Worm (Caenorhabditis elegans) whole organism, L4 larva: Measurements from ENCODE around the gene nhr-205.

Experiments
- T20F7.1 ChIP-seq: fragments of 200-800 bp; sonication (Bioruptor generic); optimal IDR thresholded peaks from 2 replicates; lab custom pipeline; 2018; ENCODE audit warnings: mild to moderate bottlenecking, missing genetic modification characterization, missing compliant biosample characterization
- T26A8.4 ChIP-seq: fragments of 200-800 bp; sonication (Bioruptor generic); IDR thresholded peaks from 2 replicates; pipeline ENCODE4 v1.3.6; 2022; ENCODE audit warnings: missing genetic modification characterization, missing compliant biosample characterization
- Y105C5A.15 ChIP-seq: fragments of 200-800 bp; sonication (Bioruptor generic); IDR thresholded peaks from 2 replicates; pipeline ENCODE4 v1.3.6; 2022; ENCODE audit warnings: missing genetic modification characterization, missing compliant biosample characterization
- aha-1 ChIP-seq: fragments of 150-350 bp; peaks from one replicate; lab custom pipeline; 2014; ENCODE audit warnings: missing biosample characterization, missing genetic modification characterization
- ceh-20 ChIP-seq: fragments of 200-800 bp; sonication (Bioruptor generic); IDR thresholded peaks from 2 replicates; pipeline ENCODE4 v1.3.6; 2022; ENCODE audit warnings: missing genetic modification reagents, missing genetic modification characterization, missing compliant biosample characterization
- ceh-62 ChIP-seq: sonication (generic microtip); optimal IDR thresholded peaks from 2 replicates; lab custom pipeline; 2017; ENCODE audit warnings: missing biosample characterization, missing genetic modification characterization
- daf-12 ChIP-seq: fragments of 150-350 bp; optimal IDR thresholded peaks from 2 replicates; lab custom pipeline; 2014; ENCODE audit warnings: missing biosample characterization, missing genetic modification reagents, missing genetic modification characterization
- daf-16 ChIP-seq, 3 experiments: sonication (generic microtip); optimal IDR thresholded peaks; 2 replicates each; lab custom pipeline; 2016 to 2017; ENCODE audit warnings: missing genetic modification characterization in 3 of 3, missing genetic modification reagents in 3 of 3, mild to moderate bottlenecking in 2 of 3, missing compliant biosample characterization in 2 of 3, missing biosample characterization in 1 of 3, moderate library complexity in 1 of 3
- dmd-6 ChIP-seq: fragments of 200-800 bp; sonication (Bioruptor generic); IDR thresholded peaks from 2 replicates; pipeline ENCODE4 v1.3.6; 2022; ENCODE audit warnings: missing genetic modification reagents, missing genetic modification characterization, missing compliant biosample characterization
- dmd-8 ChIP-seq: fragments of 200-800 bp; sonication (Bioruptor generic); IDR thresholded peaks from 2 replicates; pipeline ENCODE4 v1.3.6; 2022; ENCODE audit warnings: missing genetic modification characterization, missing compliant biosample characterization
- dpl-1 ChIP-seq: fragments of 150-350 bp; optimal IDR thresholded peaks from 2 replicates; lab custom pipeline; 2014; ENCODE audit warnings: missing biosample characterization, missing genetic modification reagents, missing genetic modification characterization
- dve-1 ChIP-seq: sonication (generic microtip); optimal IDR thresholded peaks from 2 replicates; lab custom pipeline; 2017; ENCODE audit warnings: antibody characterized with exemption, mild to moderate bottlenecking, missing genetic modification characterization, missing compliant biosample characterization; ENCODE audit not compliant: insufficient read depth
- egl-27 ChIP-seq: sonication (generic microtip); optimal IDR thresholded peaks from 3 replicates; lab custom pipeline; 2017; ENCODE audit warnings: missing biosample characterization, missing genetic modification reagents, missing genetic modification characterization
- fkh-10 ChIP-seq: fragments of 150-350 bp; optimal IDR thresholded peaks from 2 replicates; lab custom pipeline; 2014; ENCODE audit warnings: missing biosample characterization, missing genetic modification reagents, missing genetic modification characterization
- hif-1 ChIP-seq, 2 experiments: sonication (generic microtip); optimal IDR thresholded peaks; 2 replicates each; lab custom pipeline; 2016 to 2017; ENCODE audit warnings: missing compliant biosample characterization in 2 of 2, missing genetic modification characterization in 2 of 2, missing genetic modification reagents in 2 of 2, missing genotype in 2 of 2, mild to moderate bottlenecking in 1 of 2
- hlh-11 ChIP-seq: fragments of 200-800 bp; sonication (Bioruptor generic); optimal IDR thresholded peaks from 2 replicates; lab custom pipeline; 2018; ENCODE audit warnings: mild to moderate bottlenecking, missing genetic modification characterization, missing compliant biosample characterization
- hlh-30 ChIP-seq: sonication (generic microtip); optimal IDR thresholded peaks from 2 replicates; lab custom pipeline; 2017; ENCODE audit warnings: antibody characterized with exemption, mild to moderate bottlenecking, missing genetic modification characterization, missing compliant biosample characterization; ENCODE audit not compliant: insufficient read depth
- hmg-1.1 ChIP-seq: fragments of 200-800 bp; sonication (Bioruptor generic); IDR thresholded peaks from 2 replicates; pipeline ENCODE4 v1.3.6; 2022; ENCODE audit warnings: missing genetic modification reagents, missing genetic modification characterization, missing compliant biosample characterization
- lin-38 ChIP-seq: fragments of 200-800 bp; sonication (Bioruptor generic); IDR thresholded peaks from 2 replicates; pipeline ENCODE4 v1.3.6; 2022; ENCODE audit warnings: missing genetic modification reagents, missing genetic modification characterization, missing compliant biosample characterization
- lir-3 ChIP-seq: sonication (generic microtip); optimal IDR thresholded peaks from 2 replicates; lab custom pipeline; 2016; ENCODE audit warnings: mild to moderate bottlenecking, missing genetic modification characterization, missing compliant biosample characterization
- lsy-2 ChIP-seq, 2 experiments: fragments of 150-350 bp in 1 of 2; sonication (generic microtip) in 1 of 2; optimal IDR thresholded peaks; 2 replicates each; lab custom pipeline; 2014 to 2017; ENCODE audit warnings: missing biosample characterization in 2 of 2, missing genetic modification characterization in 2 of 2
- madf-9 ChIP-seq: fragments of 200-800 bp; sonication (Bioruptor generic); conservative IDR thresholded peaks from 2 replicates; pipeline ENCODE4 v1.3.6; 2022; ENCODE audit warnings: missing genetic modification reagents, missing genetic modification characterization, missing compliant biosample characterization
- mdl-1 ChIP-seq, 2 experiments: fragments of 150-350 bp in 1 of 2; sonication (generic microtip) in 1 of 2; optimal IDR thresholded peaks; 2 replicates each; lab custom pipeline; 2014 to 2017; ENCODE audit warnings: missing biosample characterization in 2 of 2, missing genetic modification characterization in 2 of 2
- mep-1 ChIP-seq: fragments of 150-350 bp; sonication (generic microtip); optimal IDR thresholded peaks from 3 replicates; lab custom pipeline; 2014; ENCODE audit warnings: missing biosample characterization, missing genetic modification characterization
- mes-2 ChIP-seq: sonication (generic microtip); optimal IDR thresholded peaks from 2 replicates; lab custom pipeline; 2016; ENCODE audit warnings: missing genotype, mild to moderate bottlenecking, missing genetic modification characterization, missing compliant biosample characterization; ENCODE audit not compliant: poor library complexity, severe bottlenecking
- mxl-2 ChIP-seq: fragments of 200-800 bp; sonication (Bioruptor generic); conservative IDR thresholded peaks from 2 replicates; pipeline ENCODE4 v1.3.6; 2022; ENCODE audit warnings: missing genetic modification reagents, missing genetic modification characterization, missing compliant biosample characterization
- mxl-3 ChIP-seq: fragments of 200-800 bp; sonication (Bioruptor generic); optimal IDR thresholded peaks from 2 replicates; lab custom pipeline; 2018; ENCODE audit warnings: mild to moderate bottlenecking, missing genetic modification characterization, missing compliant biosample characterization
- nhr-102 ChIP-seq: sonication (generic microtip); optimal IDR thresholded peaks from 2 replicates; lab custom pipeline; 2016; ENCODE audit warnings: mild to moderate bottlenecking, missing genetic modification characterization, moderate library complexity, missing compliant biosample characterization
- nhr-11 ChIP-seq: fragments of 150-350 bp; optimal IDR thresholded peaks from 2 replicates; lab custom pipeline; 2014; ENCODE audit warnings: missing biosample characterization, missing genetic modification characterization
- nhr-28 ChIP-seq: fragments of 150-350 bp; optimal IDR thresholded peaks from 2 replicates; lab custom pipeline; 2014; ENCODE audit warnings: missing biosample characterization, missing genetic modification characterization
- nhr-48 ChIP-seq: sonication (generic microtip); optimal IDR thresholded peaks from 2 replicates; lab custom pipeline; 2016; ENCODE audit warnings: mild to moderate bottlenecking, missing genetic modification characterization, missing compliant biosample characterization
- nhr-6 ChIP-seq: fragments of 150-350 bp; optimal IDR thresholded peaks from 2 replicates; lab custom pipeline; 2014; ENCODE audit warnings: missing biosample characterization, missing genetic modification characterization
- nhr-76 ChIP-seq: fragments of 150-350 bp; optimal IDR thresholded peaks from 2 replicates; lab custom pipeline; 2014; ENCODE audit warnings: missing biosample characterization, missing genetic modification characterization
- nhr-77 ChIP-seq: fragments of 150-350 bp; optimal IDR thresholded peaks from 2 replicates; lab custom pipeline; 2014; ENCODE audit warnings: missing biosample characterization, missing genetic modification characterization
- php-3 ChIP-seq: fragments of 200-800 bp; sonication (Bioruptor generic); IDR thresholded peaks from 2 replicates; pipeline ENCODE4 v1.3.6; 2022; ENCODE audit warnings: missing genetic modification reagents, missing genetic modification characterization, missing compliant biosample characterization
- pqm-1 ChIP-seq: sonication (generic microtip); optimal IDR thresholded peaks from 2 replicates; lab custom pipeline; 2017; ENCODE audit warnings: missing biosample characterization, missing genetic modification characterization
- rbr-2 ChIP-seq: sonication (generic microtip); optimal IDR thresholded peaks from 2 replicates; lab custom pipeline; 2016; ENCODE audit warnings: missing genotype, missing genetic modification characterization, missing compliant biosample characterization
- saeg-2 ChIP-seq: fragments of 200-800 bp; sonication (Bioruptor generic); IDR thresholded peaks from 2 replicates; pipeline ENCODE4 v1.3.6; 2022; ENCODE audit warnings: missing genetic modification reagents, missing genetic modification characterization, missing compliant biosample characterization
- snpc-4 ChIP-seq: fragments of 150-350 bp; optimal IDR thresholded peaks from 2 replicates; lab custom pipeline; 2014; ENCODE audit warnings: missing biosample characterization, missing genetic modification characterization
- tra-1 ChIP-seq: fragments of 200-800 bp; sonication (Bioruptor generic); IDR thresholded peaks from 2 replicates; pipeline ENCODE4 v1.3.6; 2022; ENCODE audit warnings: missing genetic modification reagents, missing genetic modification characterization, missing compliant biosample characterization
- unc-130 ChIP-seq: sonication (generic microtip); optimal IDR thresholded peaks from 2 replicates; lab custom pipeline; 2016; ENCODE audit warnings: missing genetic modification reagents, missing genetic modification characterization, missing compliant biosample characterization
- zip-11 ChIP-seq: fragments of 200-800 bp; sonication (Bioruptor generic); IDR thresholded peaks from 2 replicates; pipeline ENCODE4 v1.3.6; 2022; ENCODE audit warnings: missing genetic modification characterization, missing compliant biosample characterization
- zip-2 ChIP-seq: fragments of 150-350 bp; optimal IDR thresholded peaks from 2 replicates; lab custom pipeline; 2014; ENCODE audit warnings: missing biosample characterization, missing genetic modification characterization

The nhr-205 gene

DNA sequence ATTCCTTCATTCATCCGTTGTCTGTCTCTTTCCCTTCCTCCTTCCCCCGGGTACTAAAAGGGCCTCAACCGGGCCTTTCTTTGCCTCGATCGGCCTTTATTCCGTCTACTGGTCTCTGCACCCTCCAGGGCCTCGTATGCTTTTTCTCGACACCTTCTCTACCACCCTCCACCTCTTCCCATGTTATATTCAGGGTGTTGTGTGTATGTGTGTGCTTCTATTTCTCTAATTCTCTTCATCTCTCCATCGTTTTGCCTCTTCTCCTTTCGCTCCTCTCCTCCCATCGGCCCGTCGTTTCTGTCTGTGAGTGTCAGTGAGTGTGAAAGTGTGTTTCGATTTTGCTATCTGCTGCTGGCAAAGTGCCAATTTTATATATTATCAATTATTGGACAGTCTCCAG is 41.7 kb downstream of the nhr-205 start (continued):
- TF ChIP-seq zip-11 (GFP tag; lab: Robert Waterston, UW) (no peak), snpc-4 (tag; lab: Kevin White, UChicago) (no peak), mes-2 (tag; lab: Kevin White, UChicago) (peak; percentile 82), nhr-102 (peak; percentile 54), hif-1 (tag; optimal IDR thresholded peaks at IDR 0.05; lab: Kevin White, UChicago) (peak in 1 of 2 experiments; percentile 44), unc-130 (GFP tag; lab: Kevin White, UChicago) (no peak), lir-3 (tag; lab: Kevin White, UChicago) (no peak), daf-12 (no peak), ceh-20 (GFP tag; lab: Robert Waterston, UW) (peak; percentile 56; the same call in 1 of the 2 replicates), mxl-2 (GFP tag; lab: Robert Waterston, UW) (no peak), lin-38 (GFP tag; lab: Robert Waterston, UW) (no peak; the same call in 1 of the 2 replicates), nhr-48 (tag; lab: Kevin White, UChicago) (peak; percentile 59), aha-1 (tag; lab: Kevin White, UChicago) (peak; percentile 97), nhr-76 (tag; lab: Kevin White, UChicago) (no peak), ceh-62 (tag; lab: Kevin White, UChicago) (no peak), dmd-8 (GFP tag; lab: Robert Waterston, UW) (no peak), zip-2 (no peak), nhr-77 (tag; lab: Kevin White, UChicago) (peak; percentile 65)

ce11 chrV:10037040-10037439 is 44.5 kb downstream of the nhr-205 start, which contains the start of gene F57A8.1:
TSS of gene F57A8.1 (plus strand) at chrV:10037340.
- no peak for TF ChIP-seq mes-2 (tag; lab: Kevin White, UChicago)
- no peak for TF ChIP-seq pqm-1 (tag; lab: Kevin White, UChicago)

DNA sequence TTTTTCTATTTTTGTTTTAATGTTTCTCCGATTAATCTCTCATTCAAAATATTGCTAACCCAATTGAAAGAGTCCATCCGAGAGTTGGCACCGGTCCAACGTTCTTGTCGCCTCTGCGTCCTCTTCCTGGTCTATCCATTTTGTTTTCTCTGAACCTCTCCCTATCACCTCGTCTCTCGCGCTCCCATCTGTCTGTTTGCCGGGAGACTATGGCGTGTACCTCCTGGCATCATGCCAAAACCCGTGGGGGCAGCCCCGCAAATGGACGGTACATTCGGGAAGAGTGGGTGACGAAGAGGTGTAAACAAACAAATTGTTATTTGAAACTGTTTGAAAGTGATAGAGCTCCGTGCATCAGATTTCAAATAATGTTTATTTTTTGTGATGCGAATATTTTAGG is 45.3 kb downstream of the nhr-205 start, which contains the start of gene T06E8.2:
Gene T06E8.2 (minus strand): TSS at position 139 of the 400 bp plus-strand sequence.
- TF ChIP-seq rbr-2 (tag; lab: Kevin White, UChicago) (peak; percentile 26), php-3 (GFP tag; lab: Robert Waterston, UW) (no peak), tra-1 (GFP tag; lab: Robert Waterston, UW) (0 out of 2 replicates have a peak, but pooled peaks have one; percentile 45), saeg-2 (GFP tag; lab: Robert Waterston, UW) (0 out of 2 replicates have a peak, but pooled peaks have one; percentile 53), ceh-20 (GFP tag; lab: Robert Waterston, UW) (0 out of 2 replicates have a peak, but pooled peaks have one; percentile 27), mdl-1 (tag; optimal IDR thresholded peaks at IDR 0.05; lab: Kevin White, UChicago) (peak in 1 of 2 experiments; percentile 69), dmd-6 (GFP tag; lab: Robert Waterston, UW) (peak; percentile 54), aha-1 (tag; lab: Kevin White, UChicago) (peak; percentile 35), T26A8.4 (GFP tag; lab: Robert Waterston, UW) (0 out of 2 replicates have a peak, but pooled peaks have one; percentile 24), mep-1 (tag; lab: Kevin White, UChicago) (peak; percentile 64), nhr-6 (tag; lab: Kevin White, UChicago) (peak; percentile 72), dpl-1 (GFP tag; lab: Kevin White, UChicago) (peak; percentile 16), nhr-11 (peak; percentile 43), mes-2 (tag; lab: Kevin White, UChicago) (peak; percentile 30), Y105C5A.15 (GFP tag; lab: Robert Waterston, UW) (no peak), egl-27 (no peak), pqm-1 (tag; lab: Kevin White, UChicago) (no peak), hmg-1.1 (GFP tag; lab: Robert Waterston, UW) (peak; percentile 27; the same call in 1 of the 2 replicates), madf-9 (GFP tag; lab: Robert Waterston, UW) (0 out of 2 replicates have a peak, but pooled peaks have one; percentile 31), T20F7.1 (no peak), nhr-48 (tag; lab: Kevin White, UChicago) (peak; percentile 14), mxl-3 (GFP tag; lab: Kevin White, UChicago) (peak; percentile 79), hlh-30 (tag; lab: Kevin White, UChicago) (peak; percentile 82), fkh-10 (GFP tag; lab: Kevin White, UChicago) (no peak), nhr-28 (peak; percentile 47), daf-16 (GFP tag; optimal IDR thresholded peaks at IDR 0.05; lab: Kevin White, UChicago) (peak in 1 of 2 experiments; percentile 43), daf-16 (tag; optimal IDR thresholded peaks at IDR 0.05; lab: Kevin White, UChicago) (peak; percentile 39), dve-1 (tag; lab: Kevin White, UChicago) (peak; percentile 69), hlh-11 (tag; lab: Kevin White, UChicago) (peak; percentile 76), lsy-2 (tag; optimal IDR thresholded peaks at IDR 0.05; lab: Kevin White, UChicago) (peak in 1 of 2 experiments; percentile 54)
